Worm (Caenorhabditis elegans): ENCODE results near the gene fbxb-106.

fbxb-106 gene

ce11 chrII:2734266-2734665 lies 27.9 kb upstream of the fbxb-106 start:
- TF ChIP-seq ceh-16 (tag; optimal IDR thresholded peaks at IDR 0.05) = no peak
- TF ChIP-seq Y55F3AM.14 (GFP tag; optimal IDR thresholded peaks at IDR 0.05) = no peak
- TF ChIP-seq skn-1 (tag; optimal IDR thresholded peaks at IDR 0.05) = no peak
- no peak for TF ChIP-seq lin-39 (tag; optimal IDR thresholded peaks at IDR 0.05)
- no peak for TF ChIP-seq nhr-237 (tag; optimal IDR thresholded peaks at IDR 0.05)
- no peak for TF ChIP-seq elt-1 (tag; optimal IDR thresholded peaks at IDR 0.05)
- no peak for TF ChIP-seq ceh-82 (tag; optimal IDR thresholded peaks at IDR 0.05)
- no peak for TF ChIP-seq ZK546.5 (tag; optimal IDR thresholded peaks at IDR 0.05)
- TF ChIP-seq alr-1 (tag; optimal IDR thresholded peaks at IDR 0.05) = no peak
- no peak for TF ChIP-seq ztf-11 (tag; optimal IDR thresholded peaks at IDR 0.05)
- TF ChIP-seq nhr-12 (tag; optimal IDR thresholded peaks at IDR 0.05) = no peak
- TF ChIP-seq unc-39 (tag; optimal IDR thresholded peaks at IDR 0.05) = no peak
- TF ChIP-seq nhr-21 (tag; optimal IDR thresholded peaks at IDR 0.05) = no peak

- TF ChIP-seq nhr-129 (tag; optimal IDR thresholded peaks at IDR 0.05) (peak; percentile 4), F13H6.1 (tag; optimal IDR thresholded peaks at IDR 0.05) (peak; percentile 67), fos-1 (tag; optimal IDR thresholded peaks at IDR 0.05) (peak; percentile 13), lsy-2 (tag; optimal IDR thresholded peaks at IDR 0.05) (peak in 1 of 2 experiments; percentile 22), C34F6.9 (tag; optimal IDR thresholded peaks at IDR 0.05) (peak; percentile 28), mbf-1 (tag; optimal IDR thresholded peaks at IDR 0.05) (no peak), ceh-16 (tag; optimal IDR thresholded peaks at IDR 0.05) (peak; percentile 30), dmd-4 (tag; optimal IDR thresholded peaks at IDR 0.05) (no peak)
Observed at ce11 chrII:2734735-2735134, 27.5 kb upstream of the fbxb-106 start.

ce11 chrII:2735192-2735591 lies 27.0 kb upstream of the fbxb-106 start, which contains the start of gene wdr-31:
Gene wdr-31 (minus strand): TSS chrII:2735292.
- TF ChIP-seq ztf-1 (GFP tag; conservative IDR thresholded peaks at IDR 0.05) = no peak
- TF ChIP-seq fos-1 (tag; optimal IDR thresholded peaks at IDR 0.05) = no peak
- no peak for TF ChIP-seq ztf-11 (tag; optimal IDR thresholded peaks at IDR 0.05)
- no peak for TF ChIP-seq unc-62 (GFP tag; optimal IDR thresholded peaks at IDR 0.05)
- no peak for TF ChIP-seq elt-3 (tag; optimal IDR thresholded peaks at IDR 0.05)
- TF ChIP-seq nhr-25 (tag; optimal IDR thresholded peaks at IDR 0.05) = no peak
- no peak for TF ChIP-seq nhr-10 (tag; optimal IDR thresholded peaks at IDR 0.05)
- TF ChIP-seq ama-1 (optimal IDR thresholded peaks at IDR 0.05) = no peak
- TF ChIP-seq sma-3 (GFP tag; optimal IDR thresholded peaks at IDR 0.05) = no peak
- no peak for TF ChIP-seq Y55F3AM.14 (GFP tag; optimal IDR thresholded peaks at IDR 0.05)
- TF ChIP-seq zag-1 (tag; optimal IDR thresholded peaks at IDR 0.05) = no peak
- TF ChIP-seq ztf-4 (tag; optimal IDR thresholded peaks at IDR 0.05) = no peak
- TF ChIP-seq sem-4 (tag; optimal IDR thresholded peaks at IDR 0.05) = no peak

ce11 chrII:2735644-2736043 lies 26.6 kb upstream of the fbxb-106 start:
- no peak for TF ChIP-seq ztf-11 (tag; optimal IDR thresholded peaks at IDR 0.05)
- TF ChIP-seq blmp-1 (tag; optimal IDR thresholded peaks at IDR 0.05; ENCODE audit: insufficient read depth) = no peak
- no peak for TF ChIP-seq dmd-4 (tag; optimal IDR thresholded peaks at IDR 0.05)
- TF ChIP-seq zag-1 (tag; optimal IDR thresholded peaks at IDR 0.05) = no peak
- TF ChIP-seq ceh-16 (tag; optimal IDR thresholded peaks at IDR 0.05) = no peak
- no peak for TF ChIP-seq nhr-11 (tag; optimal IDR thresholded peaks at IDR 0.05)
- no peak for TF ChIP-seq ztf-4 (tag; optimal IDR thresholded peaks at IDR 0.05)
- TF ChIP-seq nhr-10 (tag; optimal IDR thresholded peaks at IDR 0.05) = no peak
- no peak for TF ChIP-seq nhr-23 (tag; optimal IDR thresholded peaks at IDR 0.05)
- TF ChIP-seq nhr-129 (tag; optimal IDR thresholded peaks at IDR 0.05) = no peak

- no peak for TF ChIP-seq F13H6.1 (tag; optimal IDR thresholded peaks at IDR 0.05)
- TF ChIP-seq Y55F3AM.14 (GFP tag; optimal IDR thresholded peaks at IDR 0.05) = no peak
- TF ChIP-seq sma-3 (GFP tag; optimal IDR thresholded peaks at IDR 0.05) = no peak
- TF ChIP-seq lin-13 (GFP tag; optimal IDR thresholded peaks at IDR 0.05) = no peak
- TF ChIP-seq unc-62 (GFP tag; optimal IDR thresholded peaks at IDR 0.05) = no peak
Observed at ce11 chrII:2736156-2736728, 26.0 kb upstream of the fbxb-106 start, which contains the start of gene T05A8.8. Gene T05A8.8 (plus strand): TSS chrII:2736678.
